Worm (Caenorhabditis elegans): ENCODE results near the gene sra-3.

DNA sequence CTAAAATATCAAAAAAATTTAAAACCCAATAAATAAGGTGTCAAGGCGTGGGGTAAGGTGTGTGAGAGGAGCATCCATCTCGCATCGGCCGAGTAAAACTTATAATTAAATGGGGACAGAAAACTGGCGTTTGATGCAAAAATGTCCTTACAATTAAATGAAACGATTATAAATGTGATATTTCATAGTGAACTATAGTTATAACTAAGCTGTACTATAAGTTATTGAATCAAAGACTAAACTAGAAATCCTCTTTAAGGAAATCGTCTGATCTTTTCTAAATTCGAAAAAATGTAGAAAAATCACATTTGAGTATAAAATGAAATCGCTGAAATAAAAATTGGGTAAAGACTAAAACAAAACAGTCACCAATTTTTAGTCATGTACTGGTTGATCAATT is 10.1 kb upstream of the sra-3 start, which contains the start of gene sra-6:
- TF ChIP-seq him-1 (tag; optimal IDR thresholded peaks at IDR 0.05) (no peak), dao-5 (tag; optimal IDR thresholded peaks at IDR 0.05) (no peak), W03F9.2 (tag; optimal IDR thresholded peaks at IDR 0.05) (no peak)
